Fruit fly (Drosophila melanogaster): ENCODE results near the gene Droj2.
A peak's percentile ranks its signal among the peaks of the same experiment; 100 is the strongest.

The Droj2 gene

dm6 chr3R:13434325-13435168, 52.6 kb downstream of the Droj2 start, which contains the start of gene yrt (continued):
- TF ChIP-seq nerfin-1 (tag; optimal IDR thresholded peaks at IDR 0.05), result peak; percentile 69
- TF ChIP-seq CG15514 (GFP tag; optimal IDR thresholded peaks at IDR 0.05), result peak; percentile 24
- no peak for TF ChIP-seq CG8290 (GFP tag; optimal IDR thresholded peaks at IDR 0.05)
- TF ChIP-seq CG8290 (tag; optimal IDR thresholded peaks at IDR 0.05), result peak in 1 of 2 experiments; percentile 60
- TF ChIP-seq sug (tag; optimal IDR thresholded peaks at IDR 0.05), result peak; percentile 3
- peak; percentile 10 for TF ChIP-seq Elba2 (GFP tag; optimal IDR thresholded peaks at IDR 0.05)
- TF ChIP-seq oc (tag; optimal IDR thresholded peaks at IDR 0.05), result no peak
- peak; percentile 27; the same call in 1 of the 2 replicates for TF ChIP-seq Drgx (GFP tag; IDR thresholded peaks at IDR 0.05)
- TF ChIP-seq CG2116 (GFP tag; optimal IDR thresholded peaks at IDR 0.05), result peak; percentile 16
- 0 out of 4 replicates have a peak, but pooled peaks have one; percentile 43 for TF ChIP-seq chinmo (GFP tag; IDR thresholded peaks at IDR 0.05; ENCODE audit: partially characterized antibody)
- no peak for TF ChIP-seq CG13424 (tag; optimal IDR thresholded peaks at IDR 0.05)
- peak; percentile 35 for TF ChIP-seq Sry-δ (GFP tag; optimal IDR thresholded peaks at IDR 0.05)
- peak; percentile 49 for TF ChIP-seq nmo (GFP tag; optimal IDR thresholded peaks at IDR 0.05)
- peak; percentile 71 for TF ChIP-seq Sry-β (GFP tag; optimal IDR thresholded peaks at IDR 0.05)
- 0 out of 2 replicates have a peak, but pooled peaks have one; percentile 4 for TF ChIP-seq slbo (GFP tag; IDR thresholded peaks at IDR 0.05)
- peak; percentile 5 for TF ChIP-seq CG18262 (tag; optimal IDR thresholded peaks at IDR 0.05)
- TF ChIP-seq CG2199 (GFP tag; IDR thresholded peaks at IDR 0.05), result peak; percentile 18; the same call in 1 of the 3 replicates
- no peak for TF ChIP-seq schlank (tag; optimal IDR thresholded peaks at IDR 0.05)
- TF ChIP-seq Hmr (GFP tag; optimal IDR thresholded peaks at IDR 0.05), result peak; percentile 28
- peak; percentile 78 for TF ChIP-seq MESR4 (GFP tag; optimal IDR thresholded peaks at IDR 0.05)
- no peak for TF ChIP-seq Sox100B (GFP tag; optimal IDR thresholded peaks at IDR 0.05)
- peak; percentile 85 for TF ChIP-seq Lhr (GFP tag; optimal IDR thresholded peaks at IDR 0.05)
- TF ChIP-seq CG1603 (tag; optimal IDR thresholded peaks at IDR 0.05), result peak; percentile 72
- TF ChIP-seq Hr78 (GFP tag; optimal IDR thresholded peaks at IDR 0.05), result no peak
- no peak for TF ChIP-seq ftz-f1 (GFP tag; optimal IDR thresholded peaks at IDR 0.05)
- peak; percentile 26 for TF ChIP-seq CG17186 (GFP tag; optimal IDR thresholded peaks at IDR 0.05)
- peak; percentile 88 for TF ChIP-seq Ets65A (GFP tag)
- peak in 1 of 3 experiments; percentile 43 for TF ChIP-seq Stat92E (GFP tag; optimal IDR thresholded peaks at IDR 0.05)
- TF ChIP-seq grau (tag; optimal IDR thresholded peaks at IDR 0.05), result peak; percentile 10
- peak; percentile 36 for TF ChIP-seq Sin3A (optimal IDR thresholded peaks at IDR 0.05)
- peak; percentile 38 for TF ChIP-seq sqz (GFP tag; optimal IDR thresholded peaks at IDR 0.05)
- peak; percentile 56 for TF ChIP-seq MBD-R2 (GFP tag; IDR thresholded peaks at IDR 0.05)
- peak; percentile 7 for TF ChIP-seq CG30020 (tag; optimal IDR thresholded peaks at IDR 0.05)
- TF ChIP-seq Myb (GFP tag; optimal IDR thresholded peaks at IDR 0.05), result peak; percentile 46
- no peak for TF ChIP-seq lilli (GFP tag; optimal IDR thresholded peaks at IDR 0.05)
- TF ChIP-seq phol (tag; optimal IDR thresholded peaks at IDR 0.05), result peak; percentile 73
- no peak for TF ChIP-seq chif (GFP tag; optimal IDR thresholded peaks at IDR 0.05)
- TF ChIP-seq NFAT (GFP tag; IDR thresholded peaks at IDR 0.05), result no peak
- peak; percentile 26 for TF ChIP-seq CG17568 (GFP tag; optimal IDR thresholded peaks at IDR 0.05)
- TF ChIP-seq CrebB (tag; optimal IDR thresholded peaks at IDR 0.05), result peak; percentile 24
- TF ChIP-seq Trl (optimal IDR thresholded peaks at IDR 0.05), result no peak
- TF ChIP-seq Trl (GFP tag; optimal IDR thresholded peaks at IDR 0.05), result no peak
- TF ChIP-seq exex (tag; optimal IDR thresholded peaks at IDR 0.05), result no peak
- no peak for TF ChIP-seq eve (GFP tag; optimal IDR thresholded peaks at IDR 0.05)
- peak; percentile 55; the same call in 1 of the 3 replicates for TF ChIP-seq Opbp (GFP tag; IDR thresholded peaks at IDR 0.05; ENCODE audit: partially characterized antibody)
- TF ChIP-seq YL-1 (GFP tag; optimal IDR thresholded peaks at IDR 0.05), result peak; percentile 12
- TF ChIP-seq dpn (GFP tag; optimal IDR thresholded peaks at IDR 0.05), result peak in 1 of 2 experiments; percentile 8
- TF ChIP-seq Hr51 (GFP tag; optimal IDR thresholded peaks at IDR 0.05), result no peak
